Worm (Caenorhabditis elegans) whole organism, young adult: Measurements from ENCODE around the gene F58G1.3.

Source experiments
- C17E4.6 ChIP-seq: fragments of 200-800 bp; sonication (Bioruptor generic); IDR thresholded peaks from 2 replicates; pipeline ENCODE4 v1.3.6; 2022; ENCODE audit warnings: missing genetic modification reagents, missing genetic modification characterization, missing compliant biosample characterization
- D2030.7 ChIP-seq: fragments of 200-800 bp; sonication (Bioruptor generic); IDR thresholded peaks from 2 replicates; pipeline ENCODE4 v1.3.6; 2022; ENCODE audit warnings: missing genetic modification reagents, missing genetic modification characterization, missing compliant biosample characterization
- F10E7.11 ChIP-seq: sonication (generic microtip); optimal IDR thresholded peaks from 2 replicates; lab custom pipeline; 2017; ENCODE audit warnings: mild to moderate bottlenecking, missing genetic modification characterization, moderate library complexity, missing compliant biosample characterization
- F33H1.4 ChIP-seq: fragments of 200-800 bp; sonication (Bioruptor generic); IDR thresholded peaks from 2 replicates; pipeline ENCODE4 v1.3.6; 2022; ENCODE audit warnings: missing genetic modification reagents, missing genetic modification characterization, missing compliant biosample characterization
- F57C9.4 ChIP-seq: sonication (generic microtip); optimal IDR thresholded peaks from 2 replicates; lab custom pipeline; 2017; ENCODE audit warnings: mild to moderate bottlenecking, missing genetic modification characterization, missing compliant biosample characterization
- T07F8.4 ChIP-seq: sonication (generic microtip); optimal IDR thresholded peaks from 2 replicates; lab custom pipeline; 2016; ENCODE audit warnings: mild to moderate bottlenecking, missing genetic modification characterization, moderate library complexity, missing compliant biosample characterization
- akir-1 ChIP-seq: fragments of 200-800 bp; sonication (Bioruptor generic); optimal IDR thresholded peaks from 2 replicates; lab custom pipeline; 2018; ENCODE audit warnings: mild to moderate bottlenecking, missing genetic modification characterization, moderate library complexity, missing compliant biosample characterization
- aptf-2 ChIP-seq: fragments of 200-800 bp; sonication (Bioruptor generic); conservative IDR thresholded peaks from 2 replicates; pipeline ENCODE4 v1.3.6; 2022; ENCODE audit warnings: missing genetic modification reagents, missing genetic modification characterization, missing compliant biosample characterization
- athp-1 ChIP-seq: sonication (generic microtip); optimal IDR thresholded peaks from 2 replicates; lab custom pipeline; 2017; ENCODE audit warnings: mild to moderate bottlenecking, missing genetic modification characterization, missing compliant biosample characterization
- attf-6 ChIP-seq: fragments of 200-800 bp; sonication (Bioruptor generic); IDR thresholded peaks from 2 replicates; pipeline ENCODE4 v1.3.6; 2022; ENCODE audit warnings: missing genetic modification reagents, missing genetic modification characterization, missing compliant biosample characterization
- bed-1 ChIP-seq: fragments of 200-800 bp; sonication (Bioruptor generic); IDR thresholded peaks from 2 replicates; pipeline ENCODE4 v1.3.6; 2022; ENCODE audit warnings: missing genetic modification reagents, missing genetic modification characterization, missing compliant biosample characterization
- cebp-1 ChIP-seq, 2 experiments: fragments of 200-800 bp in 1 of 2; sonication (Bioruptor generic) in 1 of 2; sonication (generic microtip) in 1 of 2; IDR thresholded peaks in 1 of 2; optimal IDR thresholded peaks in 1 of 2; 2 replicates each; pipeline versions ENCODE4 v1.3.6 to Lab custom; 2017 to 2022; ENCODE audit warnings: missing compliant biosample characterization in 2 of 2, missing genetic modification characterization in 2 of 2, mild to moderate bottlenecking in 1 of 2, missing genetic modification reagents in 1 of 2, moderate library complexity in 1 of 2
- ceh-27 ChIP-seq: fragments of 200-800 bp; sonication (Bioruptor generic); optimal IDR thresholded peaks from 2 replicates; lab custom pipeline; 2018; ENCODE audit warnings: mild to moderate bottlenecking, missing genetic modification characterization, moderate library complexity, missing compliant biosample characterization
- ceh-40 ChIP-seq: fragments of 200-800 bp; sonication (Bioruptor generic); IDR thresholded peaks from 2 replicates; pipeline ENCODE4 v1.3.6; 2022; ENCODE audit warnings: missing genetic modification characterization, missing compliant biosample characterization
- dox-1 ChIP-seq: fragments of 200-800 bp; sonication (Bioruptor generic); IDR thresholded peaks from 2 replicates; pipeline ENCODE4 v1.3.6; 2022; ENCODE audit warnings: missing genetic modification reagents, missing genetic modification characterization, missing compliant biosample characterization
- efl-1 ChIP-seq: fragments of 150-350 bp; optimal IDR thresholded peaks from 2 replicates; lab custom pipeline; 2014; ENCODE audit warnings: missing biosample characterization, missing genetic modification reagents, missing genetic modification characterization
- egl-18 ChIP-seq: fragments of 200-800 bp; sonication (Bioruptor generic); IDR thresholded peaks from 2 replicates; pipeline ENCODE4 v1.3.6; 2022; ENCODE audit warnings: missing genetic modification reagents, missing genetic modification characterization, missing compliant biosample characterization
- egrh-3 ChIP-seq: fragments of 200-800 bp; sonication (Bioruptor generic); IDR thresholded peaks from 2 replicates; pipeline ENCODE4 v1.3.6; 2022; ENCODE audit warnings: missing genetic modification reagents, missing genetic modification characterization, missing compliant biosample characterization
- fkh-3 ChIP-seq: sonication (generic microtip); optimal IDR thresholded peaks from 2 replicates; lab custom pipeline; 2016; ENCODE audit warnings: mild to moderate bottlenecking, missing genetic modification characterization, missing compliant biosample characterization
- hlh-12 ChIP-seq: sonication (generic microtip); optimal IDR thresholded peaks from 2 replicates; lab custom pipeline; 2016; ENCODE audit warnings: missing genetic modification characterization, missing compliant biosample characterization
- hmg-1.2 ChIP-seq: fragments of 200-800 bp; sonication (Bioruptor generic); IDR thresholded peaks from 2 replicates; pipeline ENCODE4 v1.3.6; 2022; ENCODE audit warnings: missing genetic modification reagents, missing genetic modification characterization, missing compliant biosample characterization
- hmg-20 ChIP-seq: fragments of 200-800 bp; sonication (Bioruptor generic); IDR thresholded peaks from 2 replicates; pipeline ENCODE4 v1.3.6; 2022; ENCODE audit warnings: missing genetic modification reagents, missing genetic modification characterization, missing compliant biosample characterization
- hsf-1 ChIP-seq: fragments of 200-800 bp; sonication (Bioruptor generic); IDR thresholded peaks from 2 replicates; pipeline ENCODE4 v1.3.6; 2022; ENCODE audit warnings: missing genetic modification reagents, missing genetic modification characterization, missing compliant biosample characterization
- lin-35 ChIP-seq, 3 experiments: fragments of 150-350 bp in 2 of 3; sonication (generic microtip) in 1 of 3; optimal IDR thresholded peaks; 2 replicates each; lab custom pipeline; 2014 to 2018; ENCODE audit warnings: missing biosample characterization in 3 of 3, missing genetic modification characterization in 3 of 3, missing genetic modification reagents in 3 of 3
- lin-40 ChIP-seq: sonication (generic microtip); optimal IDR thresholded peaks from 2 replicates; lab custom pipeline; 2016; ENCODE audit warnings: missing genetic modification characterization, mild to moderate bottlenecking, missing compliant biosample characterization, missing genotype, missing genetic modification reagents
- lin-54 ChIP-seq: fragments of 200-800 bp; sonication (Bioruptor generic); optimal IDR thresholded peaks from 2 replicates; lab custom pipeline; 2018; ENCODE audit warnings: mild to moderate bottlenecking, missing genetic modification characterization, missing compliant biosample characterization
- madf-10 ChIP-seq: sonication (generic microtip); optimal IDR thresholded peaks from 2 replicates; lab custom pipeline; 2016; ENCODE audit warnings: mild to moderate bottlenecking, missing genetic modification characterization, missing compliant biosample characterization
- madf-3 ChIP-seq: fragments of 200-800 bp; sonication (Bioruptor generic); IDR thresholded peaks from 2 replicates; pipeline ENCODE4 v1.3.6; 2022; ENCODE audit warnings: missing genetic modification reagents, missing genetic modification characterization, missing compliant biosample characterization
- madf-6 ChIP-seq: fragments of 200-800 bp; sonication (Bioruptor generic); IDR thresholded peaks from 2 replicates; pipeline ENCODE4 v1.3.6; 2022; ENCODE audit warnings: missing genetic modification reagents, missing genetic modification characterization, missing compliant biosample characterization
- mes-4 ChIP-seq: sonication (generic microtip); optimal IDR thresholded peaks from 2 replicates; lab custom pipeline; 2016; ENCODE audit warnings: missing genotype, missing genetic modification characterization, missing compliant biosample characterization
- mxl-1 ChIP-seq: sonication (generic microtip); optimal IDR thresholded peaks from 2 replicates; lab custom pipeline; 2016; ENCODE audit warnings: missing genetic modification characterization, missing compliant biosample characterization
- nfya-1 ChIP-seq: sonication (generic microtip); optimal IDR thresholded peaks from 2 replicates; lab custom pipeline; 2017; ENCODE audit warnings: antibody characterized with exemption, missing compliant biosample characterization, missing genetic modification characterization, borderline replicate concordance; ENCODE audit not compliant: insufficient read depth
- nfyb-1 ChIP-seq: fragments of 200-800 bp; sonication (Bioruptor generic); IDR thresholded peaks from 2 replicates; pipeline ENCODE4 v1.3.6; 2022; ENCODE audit warnings: missing genetic modification reagents, missing genetic modification characterization, missing compliant biosample characterization
- nhr-120 ChIP-seq: fragments of 200-800 bp; sonication (Bioruptor generic); IDR thresholded peaks from 2 replicates; pipeline ENCODE4 v1.3.6; 2022; ENCODE audit warnings: missing genetic modification characterization, missing compliant biosample characterization
- nhr-27 ChIP-seq: fragments of 200-800 bp; sonication (Bioruptor generic); optimal IDR thresholded peaks from 2 replicates; lab custom pipeline; 2018; ENCODE audit warnings: mild to moderate bottlenecking, missing genetic modification characterization, moderate library complexity, missing compliant biosample characterization
- nhr-80 ChIP-seq: sonication (generic microtip); optimal IDR thresholded peaks from 2 replicates; lab custom pipeline; 2016; ENCODE audit warnings: missing genetic modification characterization, missing compliant biosample characterization
- nhr-90 ChIP-seq: sonication (generic microtip); optimal IDR thresholded peaks from 2 replicates; lab custom pipeline; 2016; ENCODE audit warnings: missing genotype, mild to moderate bottlenecking, missing genetic modification characterization, missing compliant biosample characterization
- pbrm-1 ChIP-seq: fragments of 200-800 bp; sonication (Bioruptor generic); IDR thresholded peaks from 2 replicates; pipeline ENCODE4 v1.3.6; 2022; ENCODE audit warnings: missing genetic modification reagents, missing genetic modification characterization, missing compliant biosample characterization
- rec-8 ChIP-seq, 2 experiments: sonication (generic microtip); optimal IDR thresholded peaks; 2 replicates each; lab custom pipeline; 2016; ENCODE audit warnings: mild to moderate bottlenecking in 2 of 2, missing genetic modification characterization in 2 of 2, missing genetic modification reagents in 2 of 2, missing genotype in 2 of 2, missing biosample characterization in 1 of 2, missing compliant biosample characterization in 1 of 2, moderate library complexity in 1 of 2
- repo-1 ChIP-seq: sonication (generic microtip); optimal IDR thresholded peaks from 2 replicates; lab custom pipeline; 2017; ENCODE audit warnings: mild to moderate bottlenecking, missing genetic modification characterization, missing compliant biosample characterization
- sdz-38 ChIP-seq: sonication (generic microtip); optimal IDR thresholded peaks from 2 replicates; lab custom pipeline; 2016; ENCODE audit warnings: missing genotype, missing genetic modification characterization, missing compliant biosample characterization
- snpc-4 ChIP-seq, 5 experiments: fragments of 150-350 bp in 1 of 5; sonication (generic microtip) in 4 of 5; optimal IDR thresholded peaks; 2 replicates each; lab custom pipeline; 2014 to 2018; ENCODE audit warnings: missing genetic modification characterization in 5 of 5, missing biosample characterization in 3 of 5, antibody characterized with exemption in 2 of 5, mild to moderate bottlenecking in 2 of 5, missing compliant biosample characterization in 2 of 5, missing genotype in 2 of 5, moderate library complexity in 2 of 5, missing genetic modification reagents in 1 of 5
- unc-130 ChIP-seq: sonication (generic microtip); optimal IDR thresholded peaks from 2 replicates; lab custom pipeline; 2016; ENCODE audit warnings: missing genetic modification reagents, missing genetic modification characterization, missing compliant biosample characterization
- xnd-1 ChIP-seq: sonication (generic microtip); optimal IDR thresholded peaks from 2 replicates; lab custom pipeline; 2016; ENCODE audit warnings: missing genotype, missing genetic modification reagents, missing genetic modification characterization, missing compliant biosample characterization
- ztf-18 ChIP-seq: sonication (generic microtip); optimal IDR thresholded peaks from 2 replicates; lab custom pipeline; 2016; ENCODE audit warnings: missing genotype, mild to moderate bottlenecking, missing genetic modification characterization, missing compliant biosample characterization
- ztf-6 ChIP-seq: fragments of 200-800 bp; sonication (Bioruptor generic); IDR thresholded peaks from 2 replicates; pipeline ENCODE4 v1.3.6; 2022; ENCODE audit warnings: missing genetic modification reagents, missing genetic modification characterization, missing compliant biosample characterization

The F58G1.3 gene

ce11 chrII:12966274-12966673 lies 38.1 kb upstream of the F58G1.3 start:
- TF ChIP-seq unc-130 (no peak), lin-40 (no peak), efl-1 (GFP tag; lab: Kevin White, UChicago) (no peak), mxl-1 (tag; lab: Kevin White, UChicago) (no peak), xnd-1 (tag; lab: Kevin White, UChicago) (no peak), akir-1 (GFP tag; lab: Kevin White, UChicago) (no peak), attf-6 (GFP tag; lab: Robert Waterston, UW) (no peak), lin-54 (GFP tag; lab: Kevin White, UChicago) (no peak), F10E7.11 (tag; lab: Kevin White, UChicago) (no peak), ztf-18 (tag; lab: Kevin White, UChicago) (no peak), D2030.7 (no peak), athp-1 (tag; lab: Kevin White, UChicago) (no peak), hlh-12 (tag; lab: Kevin White, UChicago) (no peak), ceh-40 (GFP tag; lab: Robert Waterston, UW) (no peak)

- TF ChIP-seq pbrm-1 (GFP tag; lab: Robert Waterston, UW) (no peak), madf-10 (tag; lab: Kevin White, UChicago) (no peak), rec-8 (tag; optimal IDR thresholded peaks at IDR 0.05; lab: Kevin White, UChicago) (no peak), T07F8.4 (no peak), F33H1.4 (GFP tag; lab: Robert Waterston, UW) (no peak), nhr-27 (tag; lab: Kevin White, UChicago) (no peak), nhr-90 (tag; lab: Kevin White, UChicago) (no peak), snpc-4 (GFP tag; optimal IDR thresholded peaks at IDR 0.05; lab: Kevin White, UChicago) (no peak), snpc-4 (tag; optimal IDR thresholded peaks at IDR 0.05; lab: Kevin White, UChicago) (no peak), egrh-3 (GFP tag; lab: Robert Waterston, UW) (no peak), fkh-3 (tag; lab: Kevin White, UChicago) (no peak), repo-1 (no peak), aptf-2 (GFP tag; lab: Robert Waterston, UW) (no peak)
These were observed 37.4 kb upstream of the F58G1.3 start for ce11 chrII:12965589-12965988.

- no peak for TF ChIP-seq C17E4.6 (GFP tag; lab: Robert Waterston, UW)
- TF ChIP-seq bed-1 (GFP tag; lab: Robert Waterston, UW) = no peak
- TF ChIP-seq nhr-80 (tag; lab: Kevin White, UChicago) = no peak
- no peak for TF ChIP-seq nfyb-1 (GFP tag; lab: Robert Waterston, UW)
- no peak for TF ChIP-seq cebp-1 (GFP tag; IDR thresholded peaks at IDR 0.05; lab: Robert Waterston, UW)
- TF ChIP-seq cebp-1 (tag; optimal IDR thresholded peaks at IDR 0.05; lab: Kevin White, UChicago) = no peak
- TF ChIP-seq hlh-12 (tag; lab: Kevin White, UChicago) = no peak
- TF ChIP-seq F57C9.4 (tag; lab: Kevin White, UChicago) = no peak
- no peak for TF ChIP-seq mes-4 (tag; lab: Kevin White, UChicago)
- no peak for TF ChIP-seq snpc-4 (GFP tag; optimal IDR thresholded peaks at IDR 0.05; lab: Kevin White, UChicago)
- no peak for TF ChIP-seq snpc-4 (tag; optimal IDR thresholded peaks at IDR 0.05; lab: Kevin White, UChicago)
- TF ChIP-seq sdz-38 (tag; lab: Kevin White, UChicago) = no peak
- no peak for TF ChIP-seq nhr-120 (GFP tag; lab: Robert Waterston, UW)
These were observed 37.2 kb upstream of the F58G1.3 start, which contains the start of gene ptr-18 for ce11 chrII:12965538-12965588. Gene ptr-18, plus strand, starts transcription at chrII:12965546.

DNA sequence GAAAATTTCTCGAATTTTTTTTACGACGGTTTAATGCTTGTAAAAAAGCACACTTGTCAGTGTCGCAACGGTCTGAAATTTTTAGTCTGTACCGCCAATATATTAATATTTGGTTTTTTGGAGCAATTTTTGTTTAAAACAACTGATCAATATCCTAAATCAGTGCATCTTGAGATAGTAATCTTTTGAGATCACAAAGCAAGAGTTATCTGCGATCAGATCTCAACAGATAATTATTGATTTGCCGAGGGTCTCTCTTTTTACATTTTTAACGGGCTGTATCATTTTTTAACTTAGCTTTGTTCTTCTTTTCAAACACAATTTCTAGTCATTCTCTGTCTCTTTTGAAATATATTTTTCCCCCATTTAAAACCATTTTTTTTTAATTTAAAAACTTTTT lies 37.0 kb upstream of the F58G1.3 start:
- no peak for TF ChIP-seq egl-18
- TF ChIP-seq hmg-1.2 (GFP tag; lab: Robert Waterston, UW) = no peak
- TF ChIP-seq madf-3 (GFP tag; lab: Robert Waterston, UW) = no peak
- TF ChIP-seq xnd-1 (tag; lab: Kevin White, UChicago) = no peak
- TF ChIP-seq madf-6 (GFP tag; lab: Robert Waterston, UW) = no peak
- TF ChIP-seq lin-40 = no peak
- TF ChIP-seq hsf-1 (GFP tag; lab: Robert Waterston, UW) = no peak
- no peak for TF ChIP-seq hmg-20 (GFP tag; lab: Robert Waterston, UW)
- TF ChIP-seq lin-54 (GFP tag; lab: Kevin White, UChicago) = no peak
- no peak for TF ChIP-seq nfya-1 (tag; lab: Kevin White, UChicago)
- no peak for TF ChIP-seq ztf-6 (GFP tag; lab: Robert Waterston, UW)
- TF ChIP-seq ceh-27 (GFP tag; lab: Kevin White, UChicago) = no peak
- no peak for TF ChIP-seq dox-1 (GFP tag; lab: Robert Waterston, UW)
- TF ChIP-seq lin-35 (GFP tag; optimal IDR thresholded peaks at IDR 0.05; lab: Kevin White, UChicago) = no peak
